Worm (Caenorhabditis elegans) whole organism, L1 larva: ENCODE results near the gene cids-1.
A peak's percentile ranks its signal among the peaks of the same experiment; 100 is the strongest.

Experiments used
- C04F5.9 ChIP-seq: sonication (generic microtip); optimal IDR thresholded peaks from 2 replicates; lab custom pipeline; 2016; ENCODE audit warnings: missing genetic modification characterization, missing compliant biosample characterization
- C16A3.4 ChIP-seq: fragments of 150-350 bp; optimal IDR thresholded peaks from 2 replicates; lab custom pipeline; 2014; ENCODE audit warnings: missing biosample characterization, missing genetic modification characterization
- F16B12.6 ChIP-seq: fragments of 150-350 bp; optimal IDR thresholded peaks from 2 replicates; lab custom pipeline; 2014; ENCODE audit warnings: missing biosample characterization, missing genetic modification characterization
- aha-1 ChIP-seq: fragments of 150-350 bp; optimal IDR thresholded peaks from 2 replicates; lab custom pipeline; 2014; ENCODE audit warnings: missing biosample characterization, missing genetic modification characterization
- alr-1 ChIP-seq: fragments of 200-800 bp; sonication (Bioruptor generic); optimal IDR thresholded peaks from 2 replicates; lab custom pipeline; 2018; ENCODE audit warnings: borderline replicate concordance, mild to moderate bottlenecking, missing genetic modification characterization, missing compliant biosample characterization
- aly-2 ChIP-seq: fragments of 150-350 bp; optimal IDR thresholded peaks from 2 replicates; lab custom pipeline; 2014; ENCODE audit warnings: missing biosample characterization, missing genetic modification characterization
- ama-1 ChIP-seq: fragments of 150-350 bp; optimal IDR thresholded peaks from 2 replicates; lab custom pipeline; 2014
- blmp-1 ChIP-seq: fragments of 150-350 bp; optimal IDR thresholded peaks from 2 replicates; lab custom pipeline; 2014; ENCODE audit warnings: missing biosample characterization, missing genetic modification characterization
- ceh-63 ChIP-seq: fragments of 200-800 bp; sonication (Bioruptor generic); optimal IDR thresholded peaks from 2 replicates; lab custom pipeline; 2018; ENCODE audit warnings: mild to moderate bottlenecking, missing genetic modification characterization, missing compliant biosample characterization
- ceh-82 ChIP-seq, 3 experiments: fragments of 150-350 bp in 1 of 3; sonication (generic microtip) in 2 of 3; optimal IDR thresholded peaks; 2 replicates each; lab custom pipeline; 2014 to 2017; ENCODE audit warnings: missing biosample characterization in 3 of 3, missing genetic modification characterization in 3 of 3
- ceh-88 ChIP-seq: fragments of 200-800 bp; sonication (Bioruptor generic); IDR thresholded peaks from 2 replicates; pipeline ENCODE4 v1.3.6; 2022; ENCODE audit warnings: missing genetic modification characterization, missing compliant biosample characterization
- ceh-90 ChIP-seq: sonication (generic microtip); optimal IDR thresholded peaks from 2 replicates; lab custom pipeline; 2016; ENCODE audit warnings: missing genetic modification characterization, missing compliant biosample characterization
- dpl-1 ChIP-seq, 3 experiments: fragments of 150-350 bp in 2 of 3; sonication (generic microtip) in 1 of 3; optimal IDR thresholded peaks; 2 replicates each; lab custom pipeline; 2014 to 2017; ENCODE audit warnings: missing biosample characterization in 3 of 3, missing genetic modification characterization in 3 of 3, missing genetic modification reagents in 3 of 3
- efl-1 ChIP-seq, 4 experiments: fragments of 150-350 bp; optimal IDR thresholded peaks in 3 of 4; peaks in 1 of 4; 1 replicate in 1 of 4; 2 replicates in 3 of 4; lab custom pipeline; 2014; ENCODE audit warnings: missing biosample characterization in 2 of 4, missing genetic modification characterization in 2 of 4, missing genetic modification reagents in 2 of 4
- efl-3 ChIP-seq: fragments of 200-800 bp; sonication (Bioruptor generic); optimal IDR thresholded peaks from 2 replicates; lab custom pipeline; 2018; ENCODE audit warnings: mild to moderate bottlenecking, missing genetic modification characterization, missing compliant biosample characterization
- egl-13 ChIP-seq: sonication (generic microtip); optimal IDR thresholded peaks from 2 replicates; lab custom pipeline; 2016; ENCODE audit warnings: missing genotype, missing genetic modification reagents, missing genetic modification characterization, missing compliant biosample characterization
- elt-3 ChIP-seq, 6 experiments: fragments of 150-350 bp in 1 of 6; sonication (generic microtip); optimal IDR thresholded peaks; 2 replicates each; lab custom pipeline; 2017 to 2018; ENCODE audit warnings: missing biosample characterization in 6 of 6, missing genetic modification characterization in 6 of 6, inconsistent platforms in 1 of 6
- fkh-4 ChIP-seq: sonication (generic microtip); optimal IDR thresholded peaks from 2 replicates; lab custom pipeline; 2016; ENCODE audit warnings: missing compliant biosample characterization, missing genetic modification characterization, borderline replicate concordance
- fkh-8 ChIP-seq: sonication (generic microtip); optimal IDR thresholded peaks from 2 replicates; lab custom pipeline; 2016; ENCODE audit warnings: mild to moderate bottlenecking, missing genetic modification characterization, missing compliant biosample characterization
- fos-1 ChIP-seq: fragments of 150-350 bp; optimal IDR thresholded peaks from 2 replicates; lab custom pipeline; 2014; ENCODE audit warnings: missing biosample characterization, missing genetic modification characterization
- grh-1 ChIP-seq: fragments of 200-800 bp; sonication (Bioruptor generic); IDR thresholded peaks from 2 replicates; pipeline ENCODE4 v1.3.6; 2022; ENCODE audit warnings: missing genetic modification reagents, missing genetic modification characterization, missing compliant biosample characterization
- hlh-17 ChIP-seq: fragments of 200-800 bp; sonication (Bioruptor generic); optimal IDR thresholded peaks from 2 replicates; lab custom pipeline; 2018; ENCODE audit warnings: missing genetic modification characterization, mild to moderate bottlenecking, missing compliant biosample characterization, moderate library complexity, borderline replicate concordance
- hlh-4 ChIP-seq: sonication (generic microtip); optimal IDR thresholded peaks from 2 replicates; lab custom pipeline; 2016; ENCODE audit warnings: mild to moderate bottlenecking, missing genetic modification characterization, missing compliant biosample characterization
- irx-1 ChIP-seq: sonication (generic microtip); optimal IDR thresholded peaks from 2 replicates; lab custom pipeline; 2016; ENCODE audit warnings: missing genetic modification characterization, missing compliant biosample characterization
- isw-1 ChIP-seq: fragments of 200-800 bp; sonication (Bioruptor generic); IDR thresholded peaks from 2 replicates; pipeline ENCODE4 v1.3.6; 2022; ENCODE audit warnings: missing genetic modification characterization, missing compliant biosample characterization
- lin-14 ChIP-seq: fragments of 200-800 bp; sonication (Bioruptor generic); optimal IDR thresholded peaks from 2 replicates; lab custom pipeline; 2018; ENCODE audit warnings: mild to moderate bottlenecking, missing genetic modification characterization, moderate library complexity, missing compliant biosample characterization
- lin-35 ChIP-seq, 2 experiments: fragments of 150-350 bp; optimal IDR thresholded peaks; 2 replicates each; lab custom pipeline; 2014; ENCODE audit warnings: missing biosample characterization in 2 of 2, missing genetic modification characterization in 2 of 2, missing genetic modification reagents in 2 of 2
- lin-39 ChIP-seq: fragments of 150-350 bp; optimal IDR thresholded peaks from 2 replicates; lab custom pipeline; 2014; ENCODE audit warnings: missing biosample characterization, missing genetic modification reagents, missing genetic modification characterization
- lir-3 ChIP-seq: sonication (generic microtip); optimal IDR thresholded peaks from 2 replicates; lab custom pipeline; 2016; ENCODE audit warnings: mild to moderate bottlenecking, missing genetic modification characterization, moderate library complexity, missing compliant biosample characterization; ENCODE audit not compliant: poor library complexity
- lsy-2 ChIP-seq, 2 experiments: fragments of 150-350 bp; optimal IDR thresholded peaks; 2 replicates each; lab custom pipeline; 2014; ENCODE audit warnings: missing biosample characterization in 2 of 2, missing genetic modification characterization in 2 of 2
- mdl-1 ChIP-seq, 2 experiments: fragments of 150-350 bp; optimal IDR thresholded peaks; 2 replicates each; lab custom pipeline; 2014 to 2017; ENCODE audit warnings: missing biosample characterization in 2 of 2, missing genetic modification characterization in 2 of 2, inconsistent platforms in 1 of 2
- mef-2 ChIP-seq: fragments of 150-350 bp; optimal IDR thresholded peaks from 2 replicates; lab custom pipeline; 2014; ENCODE audit warnings: missing biosample characterization, missing genetic modification characterization
- nhr-11 ChIP-seq: fragments of 150-350 bp; optimal IDR thresholded peaks from 2 replicates; lab custom pipeline; 2014; ENCODE audit warnings: missing biosample characterization, missing genetic modification characterization
- nhr-12 ChIP-seq: sonication (generic microtip); optimal IDR thresholded peaks from 2 replicates; lab custom pipeline; 2017; ENCODE audit warnings: missing biosample characterization, missing genetic modification characterization
- nhr-20 ChIP-seq: sonication (generic microtip); optimal IDR thresholded peaks from 2 replicates; lab custom pipeline; 2016; ENCODE audit warnings: mild to moderate bottlenecking, missing genetic modification characterization, missing compliant biosample characterization
- nhr-28 ChIP-seq: fragments of 150-350 bp; optimal IDR thresholded peaks from 2 replicates; lab custom pipeline; 2014; ENCODE audit warnings: missing biosample characterization, missing genetic modification characterization
- nhr-76 ChIP-seq: sonication (generic microtip); optimal IDR thresholded peaks from 2 replicates; lab custom pipeline; 2017; ENCODE audit warnings: missing biosample characterization, missing genetic modification characterization
- nhr-84 ChIP-seq: sonication (generic microtip); optimal IDR thresholded peaks from 2 replicates; lab custom pipeline; 2017; ENCODE audit warnings: missing biosample characterization, missing genetic modification characterization
- pag-3 ChIP-seq: sonication (generic microtip); optimal IDR thresholded peaks from 2 replicates; lab custom pipeline; 2017; ENCODE audit warnings: missing genetic modification characterization, mild to moderate bottlenecking, missing compliant biosample characterization, antibody characterized with exemption, borderline replicate concordance; ENCODE audit not compliant: insufficient read depth
- pqm-1 ChIP-seq: sonication (generic microtip); optimal IDR thresholded peaks from 3 replicates; lab custom pipeline; 2017; ENCODE audit warnings: missing biosample characterization, missing genetic modification characterization
- snpc-4 ChIP-seq: fragments of 150-350 bp; optimal IDR thresholded peaks from 2 replicates; lab custom pipeline; 2014; ENCODE audit warnings: missing biosample characterization, missing genetic modification characterization
- snu-23 ChIP-seq: sonication (generic microtip); optimal IDR thresholded peaks from 2 replicates; lab custom pipeline; 2016; ENCODE audit warnings: missing genetic modification characterization, missing compliant biosample characterization
- sox-4 ChIP-seq: sonication (generic microtip); optimal IDR thresholded peaks from 2 replicates; lab custom pipeline; 2016; ENCODE audit warnings: missing genetic modification characterization, missing compliant biosample characterization
- sup-37 ChIP-seq: fragments of 200-800 bp; sonication (Bioruptor generic); optimal IDR thresholded peaks from 2 replicates; lab custom pipeline; 2018; ENCODE audit warnings: mild to moderate bottlenecking, missing genetic modification characterization, missing compliant biosample characterization
- swsn-7 ChIP-seq: sonication (generic microtip); optimal IDR thresholded peaks from 2 replicates; lab custom pipeline; 2016; ENCODE audit warnings: missing genetic modification characterization, missing compliant biosample characterization
- tbx-2 ChIP-seq: sonication (generic microtip); optimal IDR thresholded peaks from 2 replicates; lab custom pipeline; 2016; ENCODE audit warnings: missing genetic modification characterization, missing compliant biosample characterization
- tlp-1 ChIP-seq: fragments of 150-350 bp; optimal IDR thresholded peaks from 2 replicates; lab custom pipeline; 2014; ENCODE audit warnings: missing biosample characterization, missing genetic modification characterization
- unc-62 ChIP-seq: fragments of 150-350 bp; optimal IDR thresholded peaks from 2 replicates; lab custom pipeline; 2014; ENCODE audit warnings: missing biosample characterization, missing genetic modification reagents, missing genetic modification characterization
- unc-86 ChIP-seq: sonication (generic microtip); optimal IDR thresholded peaks from 2 replicates; lab custom pipeline; 2016; ENCODE audit warnings: missing genetic modification characterization, missing compliant biosample characterization
- zag-1 ChIP-seq: fragments of 150-350 bp; optimal IDR thresholded peaks from 2 replicates; lab custom pipeline; 2014; ENCODE audit warnings: missing biosample characterization, missing genetic modification characterization
- ztf-4 ChIP-seq: fragments of 150-350 bp; optimal IDR thresholded peaks from 2 replicates; lab custom pipeline; 2014; ENCODE audit warnings: missing biosample characterization, missing genetic modification characterization

Gene cids-1

DNA sequence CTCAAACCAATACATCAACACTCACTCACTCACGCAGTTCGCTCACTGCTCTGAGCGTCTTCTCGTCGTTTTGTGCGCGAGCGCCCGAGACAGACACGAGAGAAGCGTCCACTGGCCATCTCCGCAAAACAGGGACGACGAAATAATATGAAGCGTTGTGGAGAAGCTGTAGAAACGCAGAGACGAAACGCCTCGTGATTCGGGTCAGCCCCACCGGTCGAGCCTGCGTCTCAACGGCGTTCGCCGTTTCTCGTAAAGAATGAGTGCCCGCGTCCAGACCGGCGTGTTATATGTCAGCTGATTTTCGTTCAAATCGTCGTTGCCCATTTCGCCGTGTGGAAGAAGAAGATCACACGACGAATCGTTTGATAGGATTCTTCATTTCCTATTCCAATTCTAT is 16.7 kb upstream of the cids-1 start, which contains the start of gene fbxl-1 (continued):
- TF ChIP-seq aha-1 (tag; lab: Kevin White, UChicago) (no peak), elt-3 (tag; optimal IDR thresholded peaks at IDR 0.05; lab: Kevin White, UChicago) (peak in 2 of 6 experiments; percentile 14 to 61), snu-23 (GFP tag; lab: Kevin White, UChicago) (peak; percentile 87), lin-39 (tag; lab: Kevin White, UChicago) (no peak), lin-14 (GFP tag; lab: Kevin White, UChicago) (peak; percentile 99), lin-35 (GFP tag; optimal IDR thresholded peaks at IDR 0.05; lab: Kevin White, UChicago) (peak; percentile 63 to 82), swsn-7 (peak; percentile 77), tbx-2 (tag; lab: Kevin White, UChicago) (peak; percentile 81), fkh-4 (no peak), pag-3 (tag; lab: Kevin White, UChicago) (no peak), C04F5.9 (tag; lab: Kevin White, UChicago) (no peak), sox-4 (tag; lab: Kevin White, UChicago) (peak; percentile 73), pqm-1 (tag; lab: Kevin White, UChicago) (no peak), nhr-12 (tag; lab: Kevin White, UChicago) (no peak), mdl-1 (tag; optimal IDR thresholded peaks at IDR 0.05; lab: Kevin White, UChicago) (peak in 1 of 2 experiments; percentile 93), ceh-88 (GFP tag; lab: Robert Waterston, UW) (peak; percentile 43; the same call in 1 of the 2 replicates), lsy-2 (tag; optimal IDR thresholded peaks at IDR 0.05; lab: Kevin White, UChicago) (peak; percentile 75 to 88), tlp-1 (tag; lab: Kevin White, UChicago) (no peak), zag-1 (tag; lab: Kevin White, UChicago) (no peak), nhr-11 (tag; lab: Kevin White, UChicago) (no peak), dpl-1 (GFP tag; optimal IDR thresholded peaks at IDR 0.05; lab: Kevin White, UChicago) (peak; percentile 52 to 57 (median 53)), C16A3.4 (tag; lab: Kevin White, UChicago) (peak; percentile 82), nhr-28 (tag; lab: Kevin White, UChicago) (no peak), hlh-4 (tag; lab: Kevin White, UChicago) (no peak), nhr-76 (no peak), irx-1 (peak; percentile 29), efl-3 (GFP tag; lab: Kevin White, UChicago) (no peak), efl-1 (optimal IDR thresholded peaks at IDR 0.05; lab: Kevin White, UChicago) (peak; percentile 68 to 70), efl-1 (GFP tag; optimal IDR thresholded peaks at IDR 0.05 in 1 of 2; lab: Kevin White, UChicago) (peak; percentile 48 to 97), lir-3 (tag; lab: Kevin White, UChicago) (peak; percentile 56), fkh-8 (tag; lab: Kevin White, UChicago) (peak; percentile 96), unc-86 (tag; lab: Kevin White, UChicago) (peak; percentile 96), aly-2 (no peak), alr-1 (tag; lab: Kevin White, UChicago) (no peak), F16B12.6 (tag; lab: Kevin White, UChicago) (peak; percentile 50), isw-1 (GFP tag; lab: Robert Waterston, UW) (peak; percentile 48), snpc-4 (tag; lab: Kevin White, UChicago) (peak; percentile 6), fos-1 (peak; percentile 43), ceh-90 (tag; lab: Kevin White, UChicago) (no peak), unc-62 (GFP tag; lab: Kevin White, UChicago) (no peak), nhr-84 (tag; lab: Kevin White, UChicago) (no peak), nhr-20 (peak; percentile 88), ztf-4 (tag; lab: Kevin White, UChicago) (peak; percentile 60), ceh-63 (GFP tag; lab: Kevin White, UChicago) (peak; percentile 13), ceh-82 (tag; optimal IDR thresholded peaks at IDR 0.05; lab: Kevin White, UChicago) (peak; percentile 25 to 70 (median 47)), sup-37 (GFP tag; lab: Kevin White, UChicago) (no peak), ama-1 (lab: Kevin White, UChicago) (no peak), egl-13 (peak; percentile 76), mef-2 (tag; lab: Kevin White, UChicago) (peak; percentile 58), hlh-17 (GFP tag; lab: Kevin White, UChicago) (no peak), blmp-1 (tag; lab: Kevin White, UChicago) (peak; percentile 55), grh-1 (GFP tag; lab: Robert Waterston, UW) (no peak)
- TF ChIP-seq, all 84 proteins: peak for 47
